Fruit fly (Drosophila melanogaster): ENCODE data around the gene Taf6.

DNA sequence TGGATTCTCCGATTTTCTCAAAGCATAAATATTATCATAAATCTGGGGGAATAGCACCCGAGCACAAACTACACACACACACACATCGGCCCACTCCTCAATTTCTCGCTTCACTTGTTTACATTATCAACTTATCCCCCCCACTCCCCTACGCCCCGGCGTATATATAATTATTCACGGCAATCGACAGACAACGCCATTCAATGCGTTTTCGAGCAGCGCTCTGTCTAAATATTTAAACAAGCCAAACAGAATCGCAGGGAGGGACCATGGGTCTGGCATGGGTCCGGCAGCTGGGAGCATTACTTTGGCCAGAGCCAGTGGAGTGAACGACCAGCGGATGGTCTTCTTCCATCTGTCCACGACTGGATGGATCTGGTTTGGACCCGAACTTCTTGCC lies 23.2 kb upstream of the Taf6 start:
- TF ChIP-seq Dll (optimal IDR thresholded peaks at IDR 0.05): no peak
- no peak for TF ChIP-seq psq (optimal IDR thresholded peaks at IDR 0.05)
- TF ChIP-seq pan (optimal IDR thresholded peaks at IDR 0.05): no peak
- TF ChIP-seq usp (GFP tag; optimal IDR thresholded peaks at IDR 0.05): no peak
- TF ChIP-seq EcR (GFP tag; optimal IDR thresholded peaks at IDR 0.05): no peak
